Worm (Caenorhabditis elegans): ENCODE results near the gene btb-8.

btb-8 gene

ce11 chrII:1694530-1694929, 28.0 kb upstream of the btb-8 start, which contains the start of gene fbxc-26:
Gene fbxc-26, minus strand, starts transcription at chrII:1694630.
- TF ChIP-seq lir-3 (tag; optimal IDR thresholded peaks at IDR 0.05) (no peak), fkh-10 (GFP tag; optimal IDR thresholded peaks at IDR 0.05) (no peak)

ce11 chrII:1695861-1696260, 26.7 kb upstream of the btb-8 start, which contains the start of gene F58E1.13:
Gene F58E1.13, minus strand, starts transcription at chrII:1695872.
- no peak for TF ChIP-seq aha-1 (tag)
- no peak for TF ChIP-seq dve-1 (tag; optimal IDR thresholded peaks at IDR 0.05; ENCODE audit: insufficient read depth)
- TF ChIP-seq mdl-1 (tag; optimal IDR thresholded peaks at IDR 0.05) = no peak
- TF ChIP-seq Y5F2A.4 (GFP tag; optimal IDR thresholded peaks at IDR 0.05) = no peak
- TF ChIP-seq skn-1 (tag; optimal IDR thresholded peaks at IDR 0.05) = no peak
- TF ChIP-seq ceh-20 (GFP tag; IDR thresholded peaks at IDR 0.05) = no peak
- no peak for TF ChIP-seq nhr-48 (tag; optimal IDR thresholded peaks at IDR 0.05)
- TF ChIP-seq tag-97 (GFP tag; IDR thresholded peaks at IDR 0.05) = no peak
- no peak for TF ChIP-seq nhr-28 (tag; optimal IDR thresholded peaks at IDR 0.05)
- no peak for TF ChIP-seq snpc-1.2 (GFP tag; IDR thresholded peaks at IDR 0.05)
- no peak for TF ChIP-seq jun-1 (tag; optimal IDR thresholded peaks at IDR 0.05)
- TF ChIP-seq pqm-1 (tag; optimal IDR thresholded peaks at IDR 0.05) = no peak
- no peak for TF ChIP-seq gei-8 (GFP tag; optimal IDR thresholded peaks at IDR 0.05)
- TF ChIP-seq cey-2 (tag; optimal IDR thresholded peaks at IDR 0.05; ENCODE audit: borderline replicate concordance, insufficient read depth) = no peak
- no peak for TF ChIP-seq mes-2 (tag; optimal IDR thresholded peaks at IDR 0.05; ENCODE audit: poor library complexity, severe bottlenecking)
- TF ChIP-seq sdz-12 (GFP tag; optimal IDR thresholded peaks at IDR 0.05) = no peak
- no peak for TF ChIP-seq aly-2 (tag; optimal IDR thresholded peaks at IDR 0.05)
- no peak for TF ChIP-seq duxl-1 (tag; optimal IDR thresholded peaks at IDR 0.05; ENCODE audit: poor library complexity)
- no peak for TF ChIP-seq nhr-102 (tag; optimal IDR thresholded peaks at IDR 0.05)
- TF ChIP-seq ama-1 (optimal IDR thresholded peaks at IDR 0.05) = no peak

ce11 chrII:1700518-1701091, 22.0 kb upstream of the btb-8 start:
- 0 out of 2 replicates have a peak, but pooled peaks have one; percentile 48 for TF ChIP-seq dmd-8 (GFP tag; IDR thresholded peaks at IDR 0.05)

ce11 chrII:1703363-1703762, 19.2 kb upstream of the btb-8 start, which contains the start of gene fbxb-47:
Gene fbxb-47, minus strand, starts transcription at chrII:1703463.
- TF ChIP-seq lin-13 (GFP tag; optimal IDR thresholded peaks at IDR 0.05) (no peak), daf-12 (tag; optimal IDR thresholded peaks at IDR 0.05) (no peak), F49E8.2 (tag; optimal IDR thresholded peaks at IDR 0.05; ENCODE audit: borderline replicate concordance) (no peak)

- TF ChIP-seq egl-43 (GFP tag; IDR thresholded peaks at IDR 0.05) = no peak
- peak; percentile 44 for TF ChIP-seq aha-1 (tag)
- no peak for TF ChIP-seq Y105C5A.15 (GFP tag; IDR thresholded peaks at IDR 0.05)
- TF ChIP-seq lin-1 (GFP tag; IDR thresholded peaks at IDR 0.05) = no peak
- no peak for TF ChIP-seq gei-8 (GFP tag; optimal IDR thresholded peaks at IDR 0.05)
- no peak for TF ChIP-seq ceh-44 (GFP tag; IDR thresholded peaks at IDR 0.05)
- TF ChIP-seq mxl-3 (GFP tag; optimal IDR thresholded peaks at IDR 0.05) = no peak
These were observed 16.2 kb upstream of the btb-8 start, which contains the start of gene sdz-18 for ce11 chrII:1706385-1706784. Gene sdz-18, minus strand, starts transcription at chrII:1706485.

ce11 chrII:1709959-1710358, 12.6 kb upstream of the btb-8 start, which contains the start of gene fbxa-184:
Gene fbxa-184, plus strand, starts transcription at chrII:1710259.
- TF ChIP-seq lin-39 (tag; optimal IDR thresholded peaks at IDR 0.05) = no peak
- no peak for TF ChIP-seq F49E8.2 (tag; optimal IDR thresholded peaks at IDR 0.05; ENCODE audit: borderline replicate concordance)
- TF ChIP-seq aha-1 (tag) = peak; percentile 28
